Fruit fly (Drosophila melanogaster) whole organism, embryonic: ENCODE results near the gene CG13024.
A peak's percentile ranks its signal among the peaks of the same experiment; 100 is the strongest.

Experiments
- CG10147 ChIP-seq: fragments of 200-800 bp; sonication (Bioruptor generic); optimal IDR thresholded peaks from 2 replicates; lab custom pipeline; 2019; ENCODE audit warnings: missing biosample characterization, mild to moderate bottlenecking, missing genetic modification characterization, moderate library complexity
- CG10274 ChIP-seq: fragments of 200-800 bp; sonication (Bioruptor generic); optimal IDR thresholded peaks from 3 replicates; lab custom pipeline; 2017; ENCODE audit warnings: missing biosample characterization, mild to moderate bottlenecking, missing genetic modification characterization
- CG10543 ChIP-seq: fragments of 200-800 bp; sonication (Bioruptor generic); optimal IDR thresholded peaks from 3 replicates; lab custom pipeline; 2017; ENCODE audit warnings: missing biosample characterization, mild to moderate bottlenecking, missing genetic modification characterization, moderate library complexity
- CG10565 ChIP-seq: fragments of 200-800 bp; sonication (Bioruptor generic); optimal IDR thresholded peaks from 3 replicates; lab custom pipeline; 2016; ENCODE audit warnings: missing biosample characterization, mild to moderate bottlenecking, missing genetic modification characterization
- CG10979 ChIP-seq: fragments of 200-800 bp; sonication (Bioruptor generic); optimal IDR thresholded peaks from 2 replicates; lab custom pipeline; 2018; ENCODE audit warnings: missing biosample characterization, mild to moderate bottlenecking, missing genetic modification characterization, moderate library complexity
- CG14014 ChIP-seq: fragments of 200-800 bp; sonication (Bioruptor generic); IDR thresholded peaks from 2 replicates; pipeline ENCODE4 v1.3.6; 2022; ENCODE audit warnings: missing biosample characterization, missing genetic modification characterization
- CG15514 ChIP-seq: fragments of 200-800 bp; sonication (Bioruptor generic); optimal IDR thresholded peaks from 3 replicates; lab custom pipeline; 2017; ENCODE audit warnings: missing biosample characterization, missing genetic modification characterization, mild to moderate bottlenecking, moderate library complexity, missing genetic modification reagents
- CG16779 ChIP-seq: fragments of 200-800 bp; sonication (Bioruptor generic); IDR thresholded peaks from 2 replicates; pipeline ENCODE4 v1.3.6; 2022; ENCODE audit warnings: missing biosample characterization, missing genetic modification characterization
- CG16863 ChIP-seq: fragments of 200-800 bp; sonication (Bioruptor generic); optimal IDR thresholded peaks from 3 replicates; lab custom pipeline; 2016; ENCODE audit warnings: missing biosample characterization, missing genetic modification characterization
- CG18011 ChIP-seq: fragments of 200-800 bp; sonication (Bioruptor generic); optimal IDR thresholded peaks from 2 replicates; lab custom pipeline; 2017; ENCODE audit warnings: missing biosample characterization, missing genetic modification characterization, mild to moderate bottlenecking, moderate library complexity, missing genotype
- CG1832 ChIP-seq: fragments of 200-800 bp; sonication (Bioruptor generic); optimal IDR thresholded peaks from 2 replicates; lab custom pipeline; 2017; ENCODE audit warnings: missing biosample characterization, mild to moderate bottlenecking, missing genetic modification characterization, inconsistent platforms
- CG18476 ChIP-seq: fragments of 200-800 bp; sonication (Bioruptor generic); optimal IDR thresholded peaks from 2 replicates; lab custom pipeline; 2016; ENCODE audit warnings: missing biosample characterization, mild to moderate bottlenecking, missing genetic modification characterization
- CG18764 ChIP-seq: fragments of 200-800 bp; sonication (Bioruptor generic); optimal IDR thresholded peaks from 3 replicates; lab custom pipeline; 2016; ENCODE audit warnings: missing biosample characterization, missing genetic modification characterization
- CG2712 ChIP-seq: fragments of 200-800 bp; optimal IDR thresholded peaks from 3 replicates; lab custom pipeline; 2019; ENCODE audit warnings: missing biosample characterization, mild to moderate bottlenecking, missing genetic modification characterization, moderate library complexity
- CG32772 ChIP-seq: fragments of 200-800 bp; sonication (Bioruptor generic); IDR thresholded peaks from 2 replicates; pipeline ENCODE4 v1.3.6; 2022; ENCODE audit warnings: missing biosample characterization, missing genetic modification characterization
- CG33557 ChIP-seq: fragments of 200-800 bp; sonication (Bioruptor generic); optimal IDR thresholded peaks from 2 replicates; lab custom pipeline; 2019; ENCODE audit warnings: missing biosample characterization, mild to moderate bottlenecking, missing genetic modification characterization, moderate library complexity
- CG4282 ChIP-seq: fragments of 200-800 bp; sonication (Bioruptor generic); optimal IDR thresholded peaks from 2 replicates; lab custom pipeline; 2016; ENCODE audit warnings: missing biosample characterization, missing genetic modification characterization
- CG5245 ChIP-seq: fragments of 200-800 bp; sonication (Bioruptor generic); optimal IDR thresholded peaks from 3 replicates; lab custom pipeline; 2016; ENCODE audit warnings: missing biosample characterization, missing genetic modification characterization
- CG6765 ChIP-seq: fragments of 200-800 bp; sonication (Bioruptor generic); optimal IDR thresholded peaks from 3 replicates; lab custom pipeline; 2017; ENCODE audit warnings: missing biosample characterization, mild to moderate bottlenecking, missing genetic modification characterization
- CG9609 ChIP-seq: fragments of 200-800 bp; sonication (Bioruptor generic); optimal IDR thresholded peaks from 3 replicates; lab custom pipeline; 2016; ENCODE audit warnings: missing biosample characterization, missing genetic modification characterization
- CG9797 ChIP-seq: fragments of 200-800 bp; sonication (Bioruptor generic); optimal IDR thresholded peaks from 3 replicates; lab custom pipeline; 2018; ENCODE audit warnings: missing biosample characterization, mild to moderate bottlenecking, missing genetic modification characterization
- Dek ChIP-seq: fragments of 200-800 bp; sonication (Bioruptor generic); optimal IDR thresholded peaks from 3 replicates; lab custom pipeline; 2019; ENCODE audit warnings: missing biosample characterization, mild to moderate bottlenecking, missing genetic modification characterization, moderate library complexity
- Dll ChIP-seq: fragments of 200-800 bp; sonication (Bioruptor generic); IDR thresholded peaks from 4 replicates; pipeline ENCODE4 v1.3.6; 2022; ENCODE audit warnings: missing biosample characterization, missing genetic modification characterization; ENCODE audit not compliant: partially characterized antibody
- Doc3 ChIP-seq: fragments of 200-800 bp; sonication (Bioruptor generic); IDR thresholded peaks from 3 replicates; pipeline ENCODE4 v1.3.6; 2022; ENCODE audit warnings: missing biosample characterization, missing genetic modification characterization; ENCODE audit not compliant: partially characterized antibody
- Dp ChIP-seq: fragments of 200-800 bp; sonication (Bioruptor generic); optimal IDR thresholded peaks from 2 replicates; lab custom pipeline; 2018; ENCODE audit warnings: missing biosample characterization, mild to moderate bottlenecking, missing genetic modification characterization, moderate library complexity
- Dref ChIP-seq: fragments of 200-800 bp; sonication (Bioruptor generic); IDR thresholded peaks from 2 replicates; pipeline ENCODE4 v1.3.6; 2022; ENCODE audit warnings: missing biosample characterization, missing genetic modification characterization
- E2f2 ChIP-seq: fragments of 200-800 bp; sonication (Bioruptor generic); IDR thresholded peaks from 2 replicates; pipeline ENCODE4 v1.3.6; 2022; ENCODE audit warnings: missing biosample characterization, missing genetic modification characterization
- Fer1 ChIP-seq: fragments of 200-800 bp; sonication (Bioruptor generic); optimal IDR thresholded peaks from 2 replicates; lab custom pipeline; 2017; ENCODE audit warnings: missing biosample characterization, mild to moderate bottlenecking, missing genetic modification characterization
- HmgD ChIP-seq: fragments of 200-800 bp; sonication (Bioruptor generic); optimal IDR thresholded peaks from 3 replicates; lab custom pipeline; 2016; ENCODE audit warnings: missing biosample characterization, missing genetic modification characterization
- ac ChIP-seq: fragments of 200-800 bp; sonication (Bioruptor generic); optimal IDR thresholded peaks from 3 replicates; lab custom pipeline; 2017; ENCODE audit warnings: missing biosample characterization, mild to moderate bottlenecking, missing genetic modification characterization
- aop ChIP-seq: fragments of 200-800 bp; sonication (Bioruptor generic); IDR thresholded peaks from 2 replicates; pipeline ENCODE4 v1.3.6; 2022; ENCODE audit warnings: missing biosample characterization, missing genetic modification characterization
- ara ChIP-seq: fragments of 200-800 bp; sonication (Bioruptor generic); IDR thresholded peaks from 2 replicates; pipeline ENCODE4 v1.3.6; 2022; ENCODE audit warnings: missing biosample characterization, missing genetic modification characterization
- ase ChIP-seq: fragments of 200-800 bp; sonication (Bioruptor generic); IDR thresholded peaks from 3 replicates; pipeline ENCODE4 v1.3.6; 2022; ENCODE audit warnings: missing biosample characterization, missing genetic modification characterization
- bcd ChIP-seq: fragments of 200-800 bp; sonication (Bioruptor generic); optimal IDR thresholded peaks from 2 replicates; lab custom pipeline; 2017; ENCODE audit warnings: missing biosample characterization, mild to moderate bottlenecking, missing genetic modification characterization
- bigmax ChIP-seq: fragments of 200-800 bp; sonication (Bioruptor generic); optimal IDR thresholded peaks from 2 replicates; lab custom pipeline; 2018; ENCODE audit warnings: missing biosample characterization, mild to moderate bottlenecking, missing genetic modification characterization
- bsh ChIP-seq, 2 experiments: fragments of 200-800 bp; sonication (Bioruptor generic); optimal IDR thresholded peaks; 2 replicates each; lab custom pipeline; 2017 to 2018; ENCODE audit warnings: mild to moderate bottlenecking in 2 of 2, missing biosample characterization in 2 of 2, missing genetic modification characterization in 2 of 2, moderate library complexity in 1 of 2
- caup ChIP-seq: fragments of 200-800 bp; sonication (Bioruptor generic); optimal IDR thresholded peaks from 3 replicates; lab custom pipeline; 2017; ENCODE audit warnings: missing biosample characterization, mild to moderate bottlenecking, missing genetic modification characterization, moderate library complexity; ENCODE audit not compliant: severe bottlenecking
- crc ChIP-seq: fragments of 200-800 bp; sonication (Bioruptor generic); optimal IDR thresholded peaks from 2 replicates; lab custom pipeline; 2016; ENCODE audit warnings: missing biosample characterization, missing genetic modification characterization
- dimm ChIP-seq: fragments of 200-800 bp; sonication (Bioruptor generic); IDR thresholded peaks from 2 replicates; pipeline ENCODE4 v1.3.6; 2022; ENCODE audit warnings: missing biosample characterization, missing genetic modification characterization
- disco-r ChIP-seq: fragments of 200-800 bp; sonication (Bioruptor generic); optimal IDR thresholded peaks from 2 replicates; lab custom pipeline; 2016; ENCODE audit warnings: missing biosample characterization, missing genetic modification characterization
- grau ChIP-seq: fragments of 200-800 bp; optimal IDR thresholded peaks from 3 replicates; lab custom pipeline; 2019; ENCODE audit warnings: missing biosample characterization, mild to moderate bottlenecking, missing genetic modification characterization, moderate library complexity
- nom ChIP-seq: fragments of 200-800 bp; sonication (Bioruptor generic); optimal IDR thresholded peaks from 2 replicates; lab custom pipeline; 2017; ENCODE audit warnings: missing biosample characterization, missing genetic modification characterization, mild to moderate bottlenecking, moderate library complexity, missing genetic modification reagents
- pfk ChIP-seq: fragments of 200-800 bp; sonication (Bioruptor generic); optimal IDR thresholded peaks from 2 replicates; lab custom pipeline; 2018; ENCODE audit warnings: missing biosample characterization, mild to moderate bottlenecking, missing genetic modification characterization, moderate library complexity
- sna ChIP-seq: fragments of 200-800 bp; sonication (Bioruptor generic); IDR thresholded peaks from 2 replicates; pipeline ENCODE4 v1.3.6; 2022; ENCODE audit warnings: missing biosample characterization, missing genetic modification characterization; ENCODE audit not compliant: partially characterized antibody
- sob ChIP-seq: fragments of 200-800 bp; sonication (Bioruptor generic); IDR thresholded peaks from 2 replicates; pipeline ENCODE4 v1.3.6; 2022; ENCODE audit warnings: missing biosample characterization, missing genetic modification characterization
- trem ChIP-seq: fragments of 200-800 bp; optimal IDR thresholded peaks from 3 replicates; lab custom pipeline; 2019; ENCODE audit warnings: missing biosample characterization, mild to moderate bottlenecking, missing genetic modification characterization, moderate library complexity
- ttk ChIP-seq: fragments of 200-800 bp; sonication (Bioruptor generic); IDR thresholded peaks from 2 replicates; pipeline ENCODE4 v2.1.2; 2022; ENCODE audit warnings: missing biosample characterization, missing genetic modification characterization
- usp ChIP-seq: fragments of >200 bp; optimal IDR thresholded peaks from 2 replicates; lab custom pipeline; 2017; ENCODE audit warnings: missing biosample characterization, missing genetic modification characterization
- yki ChIP-seq: fragments of >200 bp; optimal IDR thresholded peaks from 3 replicates; lab custom pipeline; 2018
- zen2 ChIP-seq: fragments of 200-800 bp; sonication (Bioruptor generic); IDR thresholded peaks from 3 replicates; pipeline ENCODE4 v1.3.6; 2022; ENCODE audit warnings: missing biosample characterization, missing genetic modification characterization; ENCODE audit not compliant: partially characterized antibody
- zfh2 ChIP-seq: fragments of 200-800 bp; sonication (Bioruptor generic); optimal IDR thresholded peaks from 2 replicates; lab custom pipeline; 2016; ENCODE audit warnings: missing biosample characterization, missing genetic modification characterization

Gene CG13024

DNA sequence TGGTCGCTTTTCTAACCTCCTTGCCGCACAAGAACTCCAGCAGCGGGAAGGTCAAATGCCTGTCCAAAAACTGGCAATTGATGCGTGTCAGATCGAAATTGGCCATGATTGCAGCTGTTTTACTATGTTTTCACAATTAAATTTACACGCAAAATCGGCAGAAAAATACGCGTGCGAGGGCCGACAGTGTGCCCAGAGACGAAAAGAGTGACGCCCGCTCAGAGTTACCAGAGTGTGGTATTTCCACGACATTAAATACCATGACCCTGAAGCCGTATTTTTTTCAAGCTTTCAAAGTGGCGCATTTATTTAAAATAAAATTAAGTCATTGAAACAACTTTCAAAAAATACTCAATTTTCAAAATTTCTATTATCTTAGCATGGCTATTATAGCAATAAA is 42.1 kb downstream of the CG13024 start, which contains the start of gene eIF3e:
Gene eIF3e, minus strand, starts transcription at position 214 of the 400 bp plus-strand sequence.
- TF ChIP-seq zen2 (no peak), CG10147 (GFP tag; lab: Kevin White, UChicago) (no peak), pfk (GFP tag; lab: Kevin White, UChicago) (no peak), ase (no peak), yki (lab: Kevin White, UChicago) (no peak), CG18011 (GFP tag; lab: Kevin White, UChicago) (peak; percentile 8), disco-r (GFP tag; lab: Kevin White, UChicago) (no peak), Doc3 (GFP tag; lab: Robert Waterston, UW) (no peak), ac (GFP tag; lab: Kevin White, UChicago) (no peak), usp (GFP tag; lab: Kevin White, UChicago) (no peak), CG15514 (GFP tag; lab: Kevin White, UChicago) (no peak), ttk (no peak), CG10274 (GFP tag; lab: Kevin White, UChicago) (no peak), CG6765 (no peak), Dref (GFP tag; lab: Robert Waterston, UW) (no peak), bigmax (GFP tag; lab: Kevin White, UChicago) (peak; percentile 86), CG10979 (tag; lab: Kevin White, UChicago) (no peak), sna (GFP tag; lab: Robert Waterston, UW) (no peak), CG14014 (GFP tag; lab: Robert Waterston, UW) (no peak), CG2712 (tag; lab: Kevin White, UChicago) (no peak), CG9797 (GFP tag; lab: Kevin White, UChicago) (peak; percentile 78), CG32772 (GFP tag; lab: Robert Waterston, UW) (no peak), CG4282 (GFP tag; lab: Kevin White, UChicago) (no peak), CG33557 (GFP tag; lab: Kevin White, UChicago) (no peak), CG18764 (GFP tag; lab: Kevin White, UChicago) (no peak), trem (tag; lab: Kevin White, UChicago) (peak; percentile 50), HmgD (GFP tag; lab: Kevin White, UChicago) (no peak), CG16779 (GFP tag; lab: Robert Waterston, UW) (no peak), zfh2 (no peak), CG16863 (GFP tag; lab: Kevin White, UChicago) (no peak), CG10543 (GFP tag; lab: Kevin White, UChicago) (no peak), dimm (GFP tag; lab: Robert Waterston, UW) (no peak), nom (no peak), CG18476 (GFP tag; lab: Kevin White, UChicago) (no peak), CG9609 (GFP tag; lab: Kevin White, UChicago) (no peak), sob (0 out of 2 replicates have a peak, but pooled peaks have one; percentile 8), E2f2 (GFP tag; lab: Robert Waterston, UW) (peak; percentile 89), CG1832 (no peak), Fer1 (GFP tag; lab: Kevin White, UChicago) (no peak), bsh (GFP tag; optimal IDR thresholded peaks at IDR 0.05; lab: Kevin White, UChicago) (no peak), CG5245 (no peak), aop (GFP tag; lab: Robert Waterston, UW) (no peak), ara (no peak), bcd (no peak), Dek (tag; lab: Kevin White, UChicago) (no peak), caup (GFP tag; lab: Kevin White, UChicago) (no peak), Dll (GFP tag; lab: Robert Waterston, UW) (peak; percentile 54; the same call in 1 of the 4 replicates), Dp (GFP tag; lab: Kevin White, UChicago) (peak; percentile 63), crc (no peak), CG10565 (GFP tag; lab: Kevin White, UChicago) (no peak), grau (tag; lab: Kevin White, UChicago) (no peak)
